Worm (Caenorhabditis elegans) whole organism, late embryonic: Measurements from ENCODE around the gene F08D12.7.

Experiments
- ama-1 ChIP-seq: fragments of 150-350 bp; optimal IDR thresholded peaks from 2 replicates; lab custom pipeline; 2014
- ceh-14 ChIP-seq: sonication (generic microtip); optimal IDR thresholded peaks from 2 replicates; lab custom pipeline; 2016; ENCODE audit warnings: missing genotype, missing genetic modification characterization, missing compliant biosample characterization
- ceh-18 ChIP-seq: sonication (generic microtip); optimal IDR thresholded peaks from 2 replicates; lab custom pipeline; 2016; ENCODE audit warnings: missing genetic modification characterization, missing compliant biosample characterization
- ceh-2 ChIP-seq: sonication (generic microtip); optimal IDR thresholded peaks from 2 replicates; lab custom pipeline; 2016; ENCODE audit warnings: missing genotype, missing genetic modification characterization, missing compliant biosample characterization
- ceh-6 ChIP-seq: fragments of 200-800 bp; sonication (Bioruptor generic); optimal IDR thresholded peaks from 2 replicates; lab custom pipeline; 2018; ENCODE audit warnings: mild to moderate bottlenecking, missing genetic modification characterization, missing compliant biosample characterization
- ceh-9 ChIP-seq: sonication (generic microtip); optimal IDR thresholded peaks from 2 replicates; lab custom pipeline; 2016; ENCODE audit warnings: mild to moderate bottlenecking, missing genetic modification characterization, inconsistent platforms, missing compliant biosample characterization
- elt-2 ChIP-seq: sonication (generic microtip); optimal IDR thresholded peaks from 2 replicates; lab custom pipeline; 2016; ENCODE audit warnings: missing genetic modification reagents, missing genetic modification characterization, missing compliant biosample characterization
- elt-4 ChIP-seq: sonication (generic microtip); optimal IDR thresholded peaks from 2 replicates; lab custom pipeline; 2016; ENCODE audit warnings: missing genetic modification characterization, missing compliant biosample characterization
- gmeb-2 ChIP-seq: sonication (generic microtip); optimal IDR thresholded peaks from 2 replicates; lab custom pipeline; 2016; ENCODE audit warnings: missing genetic modification characterization, inconsistent platforms, missing compliant biosample characterization
- hlh-30 ChIP-seq: sonication (generic microtip); optimal IDR thresholded peaks from 2 replicates; lab custom pipeline; 2017; ENCODE audit warnings: antibody characterized with exemption, missing genetic modification characterization, missing compliant biosample characterization; ENCODE audit not compliant: insufficient read depth
- nhr-11 ChIP-seq: fragments of 150-350 bp; optimal IDR thresholded peaks from 2 replicates; lab custom pipeline; 2014; ENCODE audit warnings: missing biosample characterization, missing genetic modification characterization
- pag-3 ChIP-seq: sonication (generic microtip); optimal IDR thresholded peaks from 2 replicates; lab custom pipeline; 2016; ENCODE audit warnings: missing compliant biosample characterization, missing genetic modification characterization, borderline replicate concordance
- pha-2 ChIP-seq: sonication (generic microtip); optimal IDR thresholded peaks from 2 replicates; lab custom pipeline; 2017; ENCODE audit warnings: mild to moderate bottlenecking, missing genetic modification characterization, missing compliant biosample characterization
- pha-4 ChIP-seq: fragments of 150-350 bp; optimal IDR thresholded peaks from 2 replicates; lab custom pipeline; 2018; ENCODE audit warnings: missing biosample characterization, missing genetic modification reagents, missing genetic modification characterization

DNA sequence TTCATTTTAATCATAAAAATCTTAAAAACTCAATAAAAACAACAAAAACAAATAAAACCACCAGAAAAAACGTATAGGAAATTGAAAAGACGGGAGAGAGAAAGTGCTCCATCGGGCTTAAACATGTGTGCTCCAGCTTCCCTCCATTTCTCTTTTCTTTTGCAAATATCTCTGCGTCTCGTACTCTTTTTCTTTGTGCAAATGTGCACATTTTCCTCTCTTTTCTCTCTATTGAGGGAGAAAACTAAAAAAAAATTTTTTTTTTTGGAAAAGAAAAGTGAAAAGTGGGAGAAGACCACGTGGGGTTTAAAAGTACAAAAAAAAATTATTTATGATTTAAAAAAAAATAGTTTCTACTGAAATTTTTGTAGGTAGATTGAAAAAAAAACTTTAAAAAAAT lies 35.3 kb upstream of the F08D12.7 start:
- no peak for TF ChIP-seq pha-4
- TF ChIP-seq ama-1 (lab: Kevin White, UChicago) = no peak
- TF ChIP-seq hlh-30 = no peak
- TF ChIP-seq ceh-2 (tag; lab: Kevin White, UChicago) = no peak
- TF ChIP-seq ceh-14 = no peak
- TF ChIP-seq ceh-6 (GFP tag; lab: Kevin White, UChicago) = no peak
- TF ChIP-seq elt-2 (tag; lab: Kevin White, UChicago) = no peak
- no peak for TF ChIP-seq ceh-9 (tag; lab: Kevin White, UChicago)
- TF ChIP-seq pag-3 = no peak
- TF ChIP-seq elt-4 (tag; lab: Kevin White, UChicago) = no peak
- no peak for TF ChIP-seq ceh-18 (tag; lab: Kevin White, UChicago)
- no peak for TF ChIP-seq gmeb-2 (tag; lab: Kevin White, UChicago)
- no peak for TF ChIP-seq nhr-11
- no peak for TF ChIP-seq pha-2
